Fruit fly (Drosophila melanogaster) whole organism, embryonic: ENCODE measurements around the gene Mis12.

Source experiments
- Antp ChIP-seq: fragments of 200-800 bp; sonication (Bioruptor generic); optimal IDR thresholded peaks from 3 replicates; lab custom pipeline; 2016; ENCODE audit warnings: missing biosample characterization, missing genetic modification characterization
- CG10209 ChIP-seq: fragments of 200-800 bp; sonication (Bioruptor generic); optimal IDR thresholded peaks from 3 replicates; lab custom pipeline; 2017; ENCODE audit warnings: missing biosample characterization, mild to moderate bottlenecking, missing genetic modification characterization, missing genetic modification reagents
- CG10462 ChIP-seq: fragments of 200-800 bp; sonication (Bioruptor generic); optimal IDR thresholded peaks from 2 replicates; lab custom pipeline; 2016; ENCODE audit warnings: missing biosample characterization, missing genetic modification characterization
- CG10959 ChIP-seq: fragments of 200-800 bp; sonication (Bioruptor generic); IDR thresholded peaks from 2 replicates; pipeline ENCODE4 v1.3.6; 2022; ENCODE audit warnings: missing biosample characterization, missing genetic modification characterization
- CG13296 ChIP-seq: fragments of 200-800 bp; sonication (Bioruptor generic); optimal IDR thresholded peaks from 3 replicates; lab custom pipeline; 2018; ENCODE audit warnings: missing biosample characterization, mild to moderate bottlenecking, missing genetic modification characterization
- CG14667 ChIP-seq: fragments of 200-800 bp; sonication (Bioruptor generic); IDR thresholded peaks from 2 replicates; pipeline ENCODE4 v1.3.6; 2022; ENCODE audit warnings: missing biosample characterization, missing genetic modification characterization
- CG1529 ChIP-seq: fragments of 200-800 bp; sonication (Bioruptor generic); optimal IDR thresholded peaks from 3 replicates; lab custom pipeline; 2018; ENCODE audit warnings: missing biosample characterization, missing genetic modification characterization
- CG15479 ChIP-seq: fragments of 200-800 bp; sonication (Bioruptor generic); optimal IDR thresholded peaks from 3 replicates; lab custom pipeline; 2019; ENCODE audit warnings: missing biosample characterization, mild to moderate bottlenecking, missing genetic modification characterization, moderate library complexity
- CG15514 ChIP-seq: fragments of 200-800 bp; sonication (Bioruptor generic); optimal IDR thresholded peaks from 3 replicates; lab custom pipeline; 2017; ENCODE audit warnings: missing biosample characterization, missing genetic modification characterization, mild to moderate bottlenecking, moderate library complexity, missing genetic modification reagents
- CG1602 ChIP-seq: fragments of 200-800 bp; sonication (Bioruptor generic); optimal IDR thresholded peaks from 3 replicates; lab custom pipeline; 2016; ENCODE audit warnings: missing biosample characterization, missing genetic modification characterization
- CG1603 ChIP-seq: fragments of 200-800 bp; sonication (Bioruptor generic); optimal IDR thresholded peaks from 2 replicates; lab custom pipeline; 2019; ENCODE audit warnings: missing biosample characterization, mild to moderate bottlenecking, missing genetic modification characterization, moderate library complexity
- CG17328 ChIP-seq: fragments of 200-800 bp; sonication (Bioruptor generic); IDR thresholded peaks from 2 replicates; pipeline ENCODE4 v1.3.6; 2022; ENCODE audit warnings: missing biosample characterization, missing genetic modification characterization
- CG2712 ChIP-seq: fragments of 200-800 bp; optimal IDR thresholded peaks from 3 replicates; lab custom pipeline; 2019; ENCODE audit warnings: missing biosample characterization, mild to moderate bottlenecking, missing genetic modification characterization, moderate library complexity
- CG3065 ChIP-seq: fragments of 200-800 bp; sonication (Bioruptor generic); optimal IDR thresholded peaks from 2 replicates; lab custom pipeline; 2016; ENCODE audit warnings: missing biosample characterization, missing genetic modification characterization
- CG33557 ChIP-seq: fragments of 200-800 bp; sonication (Bioruptor generic); optimal IDR thresholded peaks from 2 replicates; lab custom pipeline; 2019; ENCODE audit warnings: missing biosample characterization, mild to moderate bottlenecking, missing genetic modification characterization, moderate library complexity
- CG3407 ChIP-seq: fragments of 200-800 bp; sonication (Bioruptor generic); optimal IDR thresholded peaks from 2 replicates; lab custom pipeline; 2018; ENCODE audit warnings: missing biosample characterization, mild to moderate bottlenecking, missing genetic modification characterization
- CG3847 ChIP-seq: fragments of 200-800 bp; sonication (Bioruptor generic); IDR thresholded peaks from 2 replicates; pipeline ENCODE4 v1.3.6; 2022; ENCODE audit warnings: missing biosample characterization, missing genetic modification characterization
- CG5953 ChIP-seq: fragments of 200-800 bp; sonication (Bioruptor generic); IDR thresholded peaks from 2 replicates; pipeline ENCODE4 v1.3.6; 2022; ENCODE audit warnings: missing biosample characterization, missing genetic modification characterization
- CG7839 ChIP-seq: fragments of 200-800 bp; sonication (Bioruptor generic); optimal IDR thresholded peaks from 3 replicates; lab custom pipeline; 2018; ENCODE audit warnings: missing biosample characterization, mild to moderate bottlenecking, missing genetic modification characterization, moderate library complexity
- CG9215 ChIP-seq: fragments of 200-800 bp; sonication (Bioruptor generic); IDR thresholded peaks from 2 replicates; pipeline ENCODE4 v1.3.6; 2022; ENCODE audit warnings: missing biosample characterization, missing genetic modification characterization
- CkIIα-i1 ChIP-seq: fragments of 200-800 bp; sonication (Bioruptor generic); IDR thresholded peaks from 2 replicates; pipeline ENCODE4 v1.3.6; 2022; ENCODE audit warnings: missing biosample characterization, missing genetic modification characterization
- Drgx ChIP-seq: fragments of 200-800 bp; sonication (Bioruptor generic); IDR thresholded peaks from 2 replicates; pipeline ENCODE4 v1.3.6; 2022; ENCODE audit warnings: missing biosample characterization, missing genetic modification characterization
- Eip74EF ChIP-seq, 2 experiments: fragments of 200-800 bp in 1 of 2; fragments of >200 bp in 1 of 2; sonication (Bioruptor generic) in 1 of 2; optimal IDR thresholded peaks; 2 replicates each; lab custom pipeline; 2017 to 2019; ENCODE audit warnings: missing biosample characterization in 2 of 2, missing genetic modification characterization in 2 of 2, mild to moderate bottlenecking in 1 of 2, moderate library complexity in 1 of 2
- Fer2 ChIP-seq: fragments of 200-800 bp; sonication (Bioruptor generic); optimal IDR thresholded peaks from 2 replicates; lab custom pipeline; 2018; ENCODE audit warnings: missing biosample characterization, mild to moderate bottlenecking, missing genetic modification characterization, moderate library complexity
- Hand ChIP-seq: fragments of 200-800 bp; sonication (Bioruptor generic); optimal IDR thresholded peaks from 2 replicates; lab custom pipeline; 2017; ENCODE audit warnings: mild to moderate bottlenecking, missing biosample characterization, missing genetic modification reagents, missing genetic modification characterization
- HmgD ChIP-seq: fragments of 200-800 bp; sonication (Bioruptor generic); optimal IDR thresholded peaks from 3 replicates; lab custom pipeline; 2016; ENCODE audit warnings: missing biosample characterization, missing genetic modification characterization
- Hr78 ChIP-seq, 2 experiments: fragments of 200-800 bp in 1 of 2; fragments of >200 bp in 1 of 2; sonication (Bioruptor generic) in 1 of 2; optimal IDR thresholded peaks; 2 replicates each; lab custom pipeline; 2017 to 2019; ENCODE audit warnings: missing biosample characterization in 2 of 2, missing genetic modification characterization in 2 of 2, mild to moderate bottlenecking in 1 of 2, moderate library complexity in 1 of 2
- Mad ChIP-seq: fragments of 200-800 bp; sonication (Bioruptor generic); optimal IDR thresholded peaks from 2 replicates; lab custom pipeline; 2016; ENCODE audit warnings: missing biosample characterization, missing genetic modification characterization
- Med ChIP-seq: fragments of 200-800 bp; sonication (Bioruptor generic); peaks from one replicate; lab custom pipeline; 2016; ENCODE audit warnings: missing biosample characterization, missing genetic modification characterization, mild to moderate bottlenecking, inconsistent platforms, moderate library complexity
- NK7.1 ChIP-seq: fragments of 200-800 bp; sonication (Bioruptor generic); optimal IDR thresholded peaks from 3 replicates; lab custom pipeline; 2016; ENCODE audit warnings: missing biosample characterization, missing genetic modification characterization
- Sin3A ChIP-seq: fragments of >200 bp; optimal IDR thresholded peaks from 2 replicates; lab custom pipeline; 2018
- Spps ChIP-seq: fragments of 200-800 bp; sonication (Bioruptor generic); optimal IDR thresholded peaks from 2 replicates; lab custom pipeline; 2018; ENCODE audit warnings: missing biosample characterization, mild to moderate bottlenecking, missing genetic modification characterization
- Ssrp ChIP-seq: fragments of 200-800 bp; sonication (Bioruptor generic); optimal IDR thresholded peaks from 2 replicates; lab custom pipeline; 2018; ENCODE audit warnings: missing biosample characterization, mild to moderate bottlenecking, missing genetic modification characterization, moderate library complexity
- abd-A ChIP-seq: fragments of 200-800 bp; sonication (Bioruptor generic); optimal IDR thresholded peaks from 3 replicates; lab custom pipeline; 2019; ENCODE audit warnings: missing biosample characterization, mild to moderate bottlenecking, missing genetic modification characterization, moderate library complexity
- cato ChIP-seq: fragments of 200-800 bp; sonication (Bioruptor generic); optimal IDR thresholded peaks from 2 replicates; lab custom pipeline; 2016; ENCODE audit warnings: missing biosample characterization, missing genetic modification characterization, borderline replicate concordance
- caup ChIP-seq: fragments of 200-800 bp; sonication (Bioruptor generic); optimal IDR thresholded peaks from 3 replicates; lab custom pipeline; 2017; ENCODE audit warnings: missing biosample characterization, mild to moderate bottlenecking, missing genetic modification characterization, moderate library complexity; ENCODE audit not compliant: severe bottlenecking
- dati ChIP-seq: fragments of 200-800 bp; sonication (Bioruptor generic); IDR thresholded peaks from 2 replicates; pipeline ENCODE4 v1.3.6; 2022; ENCODE audit warnings: missing biosample characterization, missing genetic modification characterization
- dmrt11E ChIP-seq: fragments of 200-800 bp; sonication (Bioruptor generic); optimal IDR thresholded peaks from 3 replicates; lab custom pipeline; 2018; ENCODE audit warnings: missing biosample characterization, mild to moderate bottlenecking, missing genetic modification characterization, moderate library complexity
- ems ChIP-seq: fragments of 200-800 bp; sonication (Bioruptor generic); optimal IDR thresholded peaks from 3 replicates; lab custom pipeline; 2016; ENCODE audit warnings: missing biosample characterization, missing genetic modification characterization
- gcm2 ChIP-seq: fragments of 200-800 bp; sonication (Bioruptor generic); optimal IDR thresholded peaks from 2 replicates; lab custom pipeline; 2016; ENCODE audit warnings: missing biosample characterization, missing genetic modification characterization
- hkb ChIP-seq, 2 experiments: fragments of 200-800 bp in 1 of 2; fragments of >200 bp in 1 of 2; sonication (Bioruptor generic) in 1 of 2; IDR thresholded peaks in 1 of 2; optimal IDR thresholded peaks in 1 of 2; 2 replicates each; pipeline versions ENCODE4 v1.3.6 to Lab custom; 2017 to 2022; ENCODE audit warnings: missing biosample characterization in 1 of 2, missing genetic modification characterization in 1 of 2
- hth ChIP-seq: fragments of >200 bp; optimal IDR thresholded peaks from 2 replicates; lab custom pipeline; 2017; ENCODE audit warnings: inconsistent platforms
- ind ChIP-seq: fragments of 200-800 bp; sonication (Bioruptor generic); optimal IDR thresholded peaks from 3 replicates; lab custom pipeline; 2016; ENCODE audit warnings: missing biosample characterization, missing genetic modification characterization
- kni ChIP-seq: fragments of 200-800 bp; sonication (Bioruptor generic); optimal IDR thresholded peaks from 3 replicates; lab custom pipeline; 2017; ENCODE audit warnings: mild to moderate bottlenecking, missing biosample characterization, missing genetic modification reagents, missing genetic modification characterization
- sd ChIP-seq: fragments of 200-800 bp; sonication (Bioruptor generic); optimal IDR thresholded peaks from 3 replicates; lab custom pipeline; 2018; ENCODE audit warnings: missing biosample characterization, mild to moderate bottlenecking, missing genetic modification characterization, moderate library complexity
- sens ChIP-seq: fragments of 200-800 bp; sonication (Bioruptor generic); peaks from one replicate; lab custom pipeline; 2016; ENCODE audit warnings: missing biosample characterization, missing genetic modification characterization
- sima ChIP-seq: fragments of 200-800 bp; sonication (Bioruptor generic); optimal IDR thresholded peaks from 2 replicates; lab custom pipeline; 2016; ENCODE audit warnings: missing biosample characterization, missing genetic modification characterization
- vfl ChIP-seq: fragments of 200-800 bp; sonication (Bioruptor generic); optimal IDR thresholded peaks from 2 replicates; lab custom pipeline; 2016; ENCODE audit warnings: missing biosample characterization, missing genetic modification characterization

Mis12 gene

dm6 chr3L:6968961-6969814 is at the start of gene Mis12, which contains the start of gene CG9953 (continued):
- no peak for TF ChIP-seq ems (GFP tag; lab: Kevin White, UChicago)
- TF ChIP-seq CG1529 (GFP tag; lab: Kevin White, UChicago), result no peak
- TF ChIP-seq CG3065 (GFP tag; lab: Kevin White, UChicago), result no peak
- TF ChIP-seq Med (GFP tag; lab: Kevin White, UChicago), result peak; percentile 65
- TF ChIP-seq CG10462 (GFP tag; lab: Kevin White, UChicago), result no peak
- no peak for TF ChIP-seq hkb (optimal IDR thresholded peaks at IDR 0.05; lab: Kevin White, UChicago)
- TF ChIP-seq hkb (GFP tag; IDR thresholded peaks at IDR 0.05; lab: Robert Waterston, UW), result 0 out of 2 replicates have a peak, but pooled peaks have one; percentile 21
- peak; percentile 43 for TF ChIP-seq CG33557 (GFP tag; lab: Kevin White, UChicago)
- TF ChIP-seq abd-A (tag; lab: Kevin White, UChicago), result no peak
- TF ChIP-seq kni (GFP tag; lab: Kevin White, UChicago), result no peak
- TF ChIP-seq CG17328 (GFP tag; lab: Robert Waterston, UW), result 0 out of 2 replicates have a peak, but pooled peaks have one; percentile 18
- TF ChIP-seq hth (lab: Kevin White, UChicago), result no peak
- TF ChIP-seq gcm2 (GFP tag; lab: Kevin White, UChicago), result no peak
- peak; percentile 38 for TF ChIP-seq dmrt11E (tag; lab: Kevin White, UChicago)
- no peak for TF ChIP-seq CG14667 (GFP tag; lab: Robert Waterston, UW)
- no peak for TF ChIP-seq CG3407 (GFP tag; lab: Kevin White, UChicago)
- TF ChIP-seq Antp, result no peak
- peak; percentile 56 for TF ChIP-seq CG2712 (tag; lab: Kevin White, UChicago)
- TF ChIP-seq vfl (GFP tag; lab: Kevin White, UChicago), result no peak
- no peak for TF ChIP-seq dati
- peak; percentile 82 for TF ChIP-seq sens
- TF ChIP-seq CG7839 (tag; lab: Kevin White, UChicago), result peak; percentile 45
- TF ChIP-seq Mad (GFP tag; lab: Kevin White, UChicago), result no peak
- no peak for TF ChIP-seq CG3847
- TF ChIP-seq sd (tag; lab: Kevin White, UChicago), result no peak
- TF ChIP-seq CG9215 (GFP tag; lab: Robert Waterston, UW), result peak; percentile 32; the same call in 1 of the 2 replicates
- TF ChIP-seq CkIIα-i1 (GFP tag; lab: Robert Waterston, UW), result no peak
- no peak for TF ChIP-seq caup (GFP tag; lab: Kevin White, UChicago)
- TF ChIP-seq Eip74EF (GFP tag; optimal IDR thresholded peaks at IDR 0.05; lab: Kevin White, UChicago), result peak in 1 of 2 experiments; percentile 17
- no peak for TF ChIP-seq Hr78 (GFP tag; optimal IDR thresholded peaks at IDR 0.05; lab: Kevin White, UChicago)
- TF ChIP-seq CG15514 (GFP tag; lab: Kevin White, UChicago), result no peak
- TF ChIP-seq HmgD (GFP tag; lab: Kevin White, UChicago), result no peak
- no peak for TF ChIP-seq cato
- TF ChIP-seq Hand (GFP tag; lab: Kevin White, UChicago), result no peak
- no peak for TF ChIP-seq Spps (tag; lab: Kevin White, UChicago)
- TF ChIP-seq Drgx (GFP tag; lab: Robert Waterston, UW), result 0 out of 2 replicates have a peak, but pooled peaks have one; percentile 23
- no peak; the same call in 1 of the 2 replicates for TF ChIP-seq CG10959
- no peak for TF ChIP-seq NK7.1 (GFP tag; lab: Kevin White, UChicago)
- no peak for TF ChIP-seq CG1603
- TF ChIP-seq Fer2 (tag; lab: Kevin White, UChicago), result no peak
- peak; percentile 36 for TF ChIP-seq Ssrp (tag; lab: Kevin White, UChicago)
- TF ChIP-seq CG15479 (GFP tag; lab: Kevin White, UChicago), result peak; percentile 45
- no peak for TF ChIP-seq sima (GFP tag; lab: Kevin White, UChicago)
- peak; percentile 3 for TF ChIP-seq ind (GFP tag; lab: Kevin White, UChicago)
- TF ChIP-seq CG10209 (GFP tag; lab: Kevin White, UChicago), result peak; percentile 32
- TF ChIP-seq CG13296 (GFP tag; lab: Kevin White, UChicago), result no peak
- TF ChIP-seq CG1602 (GFP tag; lab: Kevin White, UChicago), result peak; percentile 49
- TF ChIP-seq CG5953 (GFP tag; lab: Robert Waterston, UW), result no peak
- no peak for TF ChIP-seq Sin3A (lab: Kevin White, UChicago)
